Fruit fly (Drosophila melanogaster): ENCODE data around the gene Sgs3.

dm6 chr3L:11526644-11527184 lies 14.7 kb downstream of the Sgs3 start:
- no peak for TF ChIP-seq Dll (optimal IDR thresholded peaks at IDR 0.05)
- no peak for TF ChIP-seq usp (GFP tag; optimal IDR thresholded peaks at IDR 0.05)
